Worm (Caenorhabditis elegans) whole organism, young adult: ENCODE data around the gene K01A6.5.

Source experiments
- T26A5.8 ChIP-seq: sonication (generic microtip); optimal IDR thresholded peaks from 2 replicates; lab custom pipeline; 2016; ENCODE audit warnings: missing genetic modification characterization, missing compliant biosample characterization
- ZK185.1 ChIP-seq: sonication (generic microtip); optimal IDR thresholded peaks from 2 replicates; lab custom pipeline; 2016; ENCODE audit warnings: mild to moderate bottlenecking, missing genetic modification characterization, missing compliant biosample characterization; ENCODE audit not compliant: poor library complexity, severe bottlenecking
- ama-1 ChIP-seq, 3 experiments: fragments of 150-350 bp in 1 of 3; sonication (generic microtip) in 2 of 3; optimal IDR thresholded peaks; 2 replicates each; lab custom pipeline; 2014 to 2018; ENCODE audit warnings: missing biosample characterization in 2 of 3, missing genetic modification characterization in 2 of 3, missing genetic modification reagents in 2 of 3
- atf-7 ChIP-seq: sonication (generic microtip); optimal IDR thresholded peaks from 2 replicates; lab custom pipeline; 2017; ENCODE audit warnings: mild to moderate bottlenecking, missing genetic modification characterization, missing compliant biosample characterization
- ekl-4 ChIP-seq: fragments of 200-800 bp; sonication (Bioruptor generic); IDR thresholded peaks from 2 replicates; pipeline ENCODE4 v1.3.6; 2022; ENCODE audit warnings: missing genetic modification reagents, missing genetic modification characterization, missing compliant biosample characterization
- lsl-1 ChIP-seq: fragments of 200-800 bp; sonication (Bioruptor generic); optimal IDR thresholded peaks from 2 replicates; lab custom pipeline; 2018; ENCODE audit warnings: mild to moderate bottlenecking, missing genetic modification characterization, moderate library complexity, missing compliant biosample characterization
- sdz-38 ChIP-seq: sonication (generic microtip); optimal IDR thresholded peaks from 2 replicates; lab custom pipeline; 2016; ENCODE audit warnings: missing genotype, missing genetic modification characterization, missing compliant biosample characterization
- sea-2 ChIP-seq: fragments of 200-800 bp; sonication (Bioruptor generic); IDR thresholded peaks from 2 replicates; pipeline ENCODE4 v1.3.6; 2022; ENCODE audit warnings: missing genetic modification characterization, missing compliant biosample characterization
- snpc-3.4 ChIP-seq: sonication (generic microtip); optimal IDR thresholded peaks from 2 replicates; lab custom pipeline; 2017; ENCODE audit warnings: missing genetic modification characterization, mild to moderate bottlenecking, missing compliant biosample characterization, antibody characterized with exemption, moderate library complexity, missing genotype, missing genetic modification reagents
- tlf-1 ChIP-seq: fragments of 200-800 bp; sonication (Bioruptor generic); optimal IDR thresholded peaks from 2 replicates; lab custom pipeline; 2018; ENCODE audit warnings: mild to moderate bottlenecking, missing genetic modification characterization, missing compliant biosample characterization
- unc-62 ChIP-seq: fragments of 150-350 bp; optimal IDR thresholded peaks from 2 replicates; lab custom pipeline; 2014; ENCODE audit warnings: missing biosample characterization, missing genetic modification reagents, missing genetic modification characterization
- ztf-26 ChIP-seq: sonication (generic microtip); optimal IDR thresholded peaks from 2 replicates; lab custom pipeline; 2017; ENCODE audit warnings: missing genetic modification characterization, missing compliant biosample characterization

DNA sequence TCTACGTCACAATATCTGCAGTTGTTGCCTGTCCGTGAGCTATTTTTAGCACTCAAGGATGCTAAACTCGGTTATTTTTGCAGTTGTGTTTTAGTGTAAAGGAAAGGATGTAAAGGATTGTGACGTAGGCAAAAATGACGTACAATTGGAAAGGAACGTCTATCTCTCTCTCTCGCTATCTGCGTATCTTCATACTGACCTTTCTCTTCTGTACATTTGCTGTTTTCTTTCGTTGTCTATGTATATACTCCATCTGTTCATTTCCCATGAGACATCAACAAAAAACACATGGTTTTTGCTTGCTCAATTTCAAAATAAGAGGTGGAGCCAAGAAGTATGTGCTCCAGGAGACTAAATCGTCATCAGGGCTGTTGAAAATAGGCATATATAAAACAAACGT is 1.8 kb downstream of the K01A6.5 start:
- no peak for TF ChIP-seq ama-1 (optimal IDR thresholded peaks at IDR 0.05; lab: Kevin White, UChicago)
- TF ChIP-seq ama-1 (GFP tag; optimal IDR thresholded peaks at IDR 0.05; lab: Kevin White, UChicago): no peak
- TF ChIP-seq atf-7 (tag; lab: Kevin White, UChicago): no peak
- TF ChIP-seq ztf-26: no peak
- no peak for TF ChIP-seq sea-2 (GFP tag; lab: Robert Waterston, UW)
- no peak for TF ChIP-seq tlf-1 (GFP tag; lab: Kevin White, UChicago)
- TF ChIP-seq unc-62 (GFP tag; lab: Kevin White, UChicago): no peak
- TF ChIP-seq snpc-3.4: no peak
- TF ChIP-seq sdz-38 (tag; lab: Kevin White, UChicago): no peak
- no peak for TF ChIP-seq ekl-4
- no peak for TF ChIP-seq ZK185.1 (tag; lab: Kevin White, UChicago)
- no peak for TF ChIP-seq lsl-1
- no peak for TF ChIP-seq T26A5.8 (tag; lab: Kevin White, UChicago)
